Fruit fly (Drosophila melanogaster) whole organism, embryonic: ENCODE measurements around the gene CG11368.

ENCODE experiments used
- Blimp-1 ChIP-seq: fragments of 200-800 bp; sonication (Bioruptor generic); optimal IDR thresholded peaks from 3 replicates; lab custom pipeline; 2018; ENCODE audit warnings: missing biosample characterization, missing genetic modification characterization, mild to moderate bottlenecking, moderate library complexity, missing genetic modification reagents
- CG10979 ChIP-seq: fragments of 200-800 bp; sonication (Bioruptor generic); optimal IDR thresholded peaks from 2 replicates; lab custom pipeline; 2018; ENCODE audit warnings: missing biosample characterization, mild to moderate bottlenecking, missing genetic modification characterization, moderate library complexity
- CG11085 ChIP-seq: fragments of 200-800 bp; sonication (Bioruptor generic); IDR thresholded peaks from 2 replicates; pipeline ENCODE4 v1.3.6; 2022; ENCODE audit warnings: missing biosample characterization, missing genetic modification characterization
- CG11504 ChIP-seq: fragments of 200-800 bp; sonication (Bioruptor generic); optimal IDR thresholded peaks from 3 replicates; lab custom pipeline; 2019; ENCODE audit warnings: missing biosample characterization, mild to moderate bottlenecking, missing genetic modification characterization, moderate library complexity
- CG11695 ChIP-seq: fragments of 200-800 bp; sonication (Bioruptor generic); IDR thresholded peaks from 3 replicates; pipeline ENCODE4 v1.3.6; 2022; ENCODE audit warnings: missing biosample characterization, missing genetic modification characterization
- CG13424 ChIP-seq: fragments of 200-800 bp; sonication (Bioruptor generic); optimal IDR thresholded peaks from 2 replicates; lab custom pipeline; 2019; ENCODE audit warnings: missing biosample characterization, mild to moderate bottlenecking, missing genetic modification characterization, moderate library complexity
- CG14710 ChIP-seq: fragments of 200-800 bp; sonication (Bioruptor generic); optimal IDR thresholded peaks from 3 replicates; lab custom pipeline; 2019; ENCODE audit warnings: missing biosample characterization, mild to moderate bottlenecking, missing genetic modification characterization, moderate library complexity
- CG1603 ChIP-seq: fragments of 200-800 bp; sonication (Bioruptor generic); optimal IDR thresholded peaks from 2 replicates; lab custom pipeline; 2019; ENCODE audit warnings: missing biosample characterization, mild to moderate bottlenecking, missing genetic modification characterization, moderate library complexity
- CG16779 ChIP-seq: fragments of 200-800 bp; sonication (Bioruptor generic); IDR thresholded peaks from 2 replicates; pipeline ENCODE4 v1.3.6; 2022; ENCODE audit warnings: missing biosample characterization, missing genetic modification characterization
- CG17829 ChIP-seq: fragments of 200-800 bp; optimal IDR thresholded peaks from 2 replicates; lab custom pipeline; 2019; ENCODE audit warnings: missing biosample characterization, mild to moderate bottlenecking, missing genetic modification characterization, moderate library complexity
- CG18262 ChIP-seq: fragments of 200-800 bp; optimal IDR thresholded peaks from 3 replicates; lab custom pipeline; 2019; ENCODE audit warnings: missing biosample characterization, mild to moderate bottlenecking, missing genetic modification characterization, moderate library complexity
- CG18599 ChIP-seq: fragments of 200-800 bp; sonication (Bioruptor generic); optimal IDR thresholded peaks from 3 replicates; lab custom pipeline; 2017; ENCODE audit warnings: missing biosample characterization, missing genetic modification characterization, mild to moderate bottlenecking, moderate library complexity, missing genetic modification reagents
- CG2120 ChIP-seq: fragments of 200-800 bp; sonication (Bioruptor generic); optimal IDR thresholded peaks from 3 replicates; lab custom pipeline; 2016; ENCODE audit warnings: missing biosample characterization, missing genetic modification characterization
- CG2678 ChIP-seq: fragments of 200-800 bp; sonication (Bioruptor generic); optimal IDR thresholded peaks from 3 replicates; lab custom pipeline; 2019; ENCODE audit warnings: missing biosample characterization, mild to moderate bottlenecking, missing genetic modification characterization, moderate library complexity
- CG2712 ChIP-seq: fragments of 200-800 bp; optimal IDR thresholded peaks from 3 replicates; lab custom pipeline; 2019; ENCODE audit warnings: missing biosample characterization, mild to moderate bottlenecking, missing genetic modification characterization, moderate library complexity
- CG30403 ChIP-seq: fragments of 200-800 bp; sonication (Bioruptor generic); optimal IDR thresholded peaks from 3 replicates; lab custom pipeline; 2016; ENCODE audit warnings: missing biosample characterization, missing genetic modification characterization
- CG31224 ChIP-seq: fragments of 200-800 bp; sonication (Bioruptor generic); IDR thresholded peaks from 2 replicates; pipeline ENCODE4 v1.3.6; 2022; ENCODE audit warnings: missing biosample characterization, missing genetic modification characterization
- CG3847 ChIP-seq: fragments of 200-800 bp; sonication (Bioruptor generic); IDR thresholded peaks from 2 replicates; pipeline ENCODE4 v1.3.6; 2022; ENCODE audit warnings: missing biosample characterization, missing genetic modification characterization
- CG4282 ChIP-seq: fragments of 200-800 bp; sonication (Bioruptor generic); optimal IDR thresholded peaks from 2 replicates; lab custom pipeline; 2016; ENCODE audit warnings: missing biosample characterization, missing genetic modification characterization
- CG4820 ChIP-seq: fragments of 200-800 bp; sonication (Bioruptor generic); optimal IDR thresholded peaks from 3 replicates; lab custom pipeline; 2016; ENCODE audit warnings: missing biosample characterization, missing genetic modification characterization
- CG5180 ChIP-seq: fragments of 200-800 bp; sonication (Bioruptor generic); optimal IDR thresholded peaks from 3 replicates; lab custom pipeline; 2017; ENCODE audit warnings: missing biosample characterization, missing genetic modification characterization, mild to moderate bottlenecking, moderate library complexity, missing genetic modification reagents
- CG6689 ChIP-seq: fragments of 200-800 bp; sonication (Bioruptor generic); IDR thresholded peaks from 2 replicates; pipeline ENCODE4 v1.3.6; 2022; ENCODE audit warnings: missing biosample characterization, missing genetic modification characterization
- CG6854 ChIP-seq: fragments of 200-800 bp; sonication (Bioruptor generic); optimal IDR thresholded peaks from 3 replicates; lab custom pipeline; 2017; ENCODE audit warnings: missing biosample characterization, mild to moderate bottlenecking, missing genetic modification characterization
- CG7556 ChIP-seq: fragments of 200-800 bp; sonication (Bioruptor generic); optimal IDR thresholded peaks from 2 replicates; lab custom pipeline; 2017; ENCODE audit warnings: missing biosample characterization, mild to moderate bottlenecking, missing genetic modification characterization
- CG7839 ChIP-seq: fragments of 200-800 bp; sonication (Bioruptor generic); optimal IDR thresholded peaks from 3 replicates; lab custom pipeline; 2018; ENCODE audit warnings: missing biosample characterization, mild to moderate bottlenecking, missing genetic modification characterization, moderate library complexity
- CG9727 ChIP-seq: fragments of 200-800 bp; sonication (Bioruptor generic); optimal IDR thresholded peaks from 3 replicates; lab custom pipeline; 2017; ENCODE audit warnings: missing biosample characterization, mild to moderate bottlenecking, missing genetic modification characterization
- CTCF ChIP-seq: fragments of 200-800 bp; sonication (Bioruptor generic); optimal IDR thresholded peaks from 2 replicates; lab custom pipeline; 2017; ENCODE audit warnings: missing biosample characterization, mild to moderate bottlenecking, missing genetic modification characterization, moderate library complexity
- CoRest ChIP-seq: fragments of 200-800 bp; sonication (Bioruptor generic); optimal IDR thresholded peaks from 3 replicates; lab custom pipeline; 2018; ENCODE audit warnings: missing biosample characterization, mild to moderate bottlenecking, missing genetic modification characterization, moderate library complexity
- D ChIP-seq, 2 experiments: fragments of 200-800 bp in 1 of 2; fragments of >200 bp in 1 of 2; sonication (Bioruptor generic) in 1 of 2; optimal IDR thresholded peaks; 2 replicates in 1 of 2; 3 replicates in 1 of 2; lab custom pipeline; 2017; ENCODE audit warnings: mild to moderate bottlenecking in 1 of 2, missing biosample characterization in 1 of 2, missing genetic modification characterization in 1 of 2, missing genetic modification reagents in 1 of 2
- Dip2 ChIP-seq: fragments of 200-800 bp; sonication (Bioruptor generic); IDR thresholded peaks from 2 replicates; pipeline ENCODE4 v1.3.6; 2022; ENCODE audit warnings: missing biosample characterization, missing genetic modification characterization
- Ets65A ChIP-seq: fragments of 200-800 bp; sonication (Bioruptor generic); peaks from one replicate; lab custom pipeline; 2016; ENCODE audit warnings: missing biosample characterization, missing genetic modification characterization
- Fer1 ChIP-seq: fragments of 200-800 bp; sonication (Bioruptor generic); optimal IDR thresholded peaks from 2 replicates; lab custom pipeline; 2017; ENCODE audit warnings: missing biosample characterization, mild to moderate bottlenecking, missing genetic modification characterization
- Hey ChIP-seq: fragments of 200-800 bp; sonication (Bioruptor generic); optimal IDR thresholded peaks from 3 replicates; lab custom pipeline; 2018; ENCODE audit warnings: missing biosample characterization, mild to moderate bottlenecking, missing genetic modification characterization
- Sox102F ChIP-seq: fragments of 200-800 bp; sonication (Bioruptor generic); optimal IDR thresholded peaks from 2 replicates; lab custom pipeline; 2018; ENCODE audit warnings: missing biosample characterization, mild to moderate bottlenecking, missing genetic modification characterization, moderate library complexity
- bsh ChIP-seq, 2 experiments: fragments of 200-800 bp; sonication (Bioruptor generic); optimal IDR thresholded peaks; 2 replicates each; lab custom pipeline; 2017 to 2018; ENCODE audit warnings: mild to moderate bottlenecking in 2 of 2, missing biosample characterization in 2 of 2, missing genetic modification characterization in 2 of 2, moderate library complexity in 1 of 2
- chn ChIP-seq: fragments of 200-800 bp; sonication (Bioruptor generic); optimal IDR thresholded peaks from 2 replicates; lab custom pipeline; 2016; ENCODE audit warnings: missing biosample characterization, missing genetic modification characterization
- dmrt11E ChIP-seq: fragments of 200-800 bp; sonication (Bioruptor generic); optimal IDR thresholded peaks from 3 replicates; lab custom pipeline; 2018; ENCODE audit warnings: missing biosample characterization, mild to moderate bottlenecking, missing genetic modification characterization, moderate library complexity
- dmrt99B ChIP-seq: fragments of 200-800 bp; sonication (Bioruptor generic); optimal IDR thresholded peaks from 2 replicates; lab custom pipeline; 2018; ENCODE audit warnings: missing biosample characterization, mild to moderate bottlenecking, missing genetic modification characterization, moderate library complexity
- ewg ChIP-seq: fragments of 200-800 bp; sonication (Bioruptor generic); optimal IDR thresholded peaks from 3 replicates; lab custom pipeline; 2017; ENCODE audit warnings: mild to moderate bottlenecking, missing biosample characterization, missing genetic modification reagents, missing genetic modification characterization
- grau ChIP-seq: fragments of 200-800 bp; optimal IDR thresholded peaks from 3 replicates; lab custom pipeline; 2019; ENCODE audit warnings: missing biosample characterization, mild to moderate bottlenecking, missing genetic modification characterization, moderate library complexity
- lab ChIP-seq: fragments of 200-800 bp; sonication (Bioruptor generic); optimal IDR thresholded peaks from 3 replicates; lab custom pipeline; 2017; ENCODE audit warnings: missing biosample characterization, missing genetic modification characterization, mild to moderate bottlenecking, moderate library complexity, missing genetic modification reagents
- lola ChIP-seq, 3 experiments: fragments of >200 bp in 2 of 3; fragments of 200-800 bp in 1 of 3; sonication (Bioruptor generic) in 1 of 3; optimal IDR thresholded peaks; 2 replicates each; lab custom pipeline; 2017 to 2019; ENCODE audit warnings: missing biosample characterization in 3 of 3, missing genetic modification characterization in 3 of 3, mild to moderate bottlenecking in 1 of 3, moderate library complexity in 1 of 3
- prd ChIP-seq, 3 experiments: fragments of >200 bp in 2 of 3; fragments of 200-800 bp in 1 of 3; sonication (Bioruptor generic) in 1 of 3; optimal IDR thresholded peaks in 2 of 3; IDR thresholded peaks in 1 of 3; 2 replicates in 2 of 3; 3 replicates in 1 of 3; pipeline versions ENCODE4 v1.3.6 to Lab custom; 2017 to 2022; ENCODE audit warnings: missing biosample characterization in 1 of 3, missing genetic modification characterization in 1 of 3
- row ChIP-seq: fragments of 200-800 bp; sonication (Bioruptor generic); IDR thresholded peaks from 3 replicates; pipeline ENCODE4 v1.3.6; 2022; ENCODE audit warnings: missing biosample characterization, missing genetic modification characterization
- zen ChIP-seq: fragments of 200-800 bp; sonication (Bioruptor generic); optimal IDR thresholded peaks from 3 replicates; lab custom pipeline; 2018; ENCODE audit warnings: missing biosample characterization, mild to moderate bottlenecking, missing genetic modification characterization, moderate library complexity
- zfh1 ChIP-seq: fragments of 200-800 bp; sonication (Bioruptor generic); IDR thresholded peaks from 3 replicates; pipeline ENCODE4 v1.3.6; 2022; ENCODE audit warnings: missing biosample characterization, missing genetic modification characterization

Gene CG11368

DNA sequence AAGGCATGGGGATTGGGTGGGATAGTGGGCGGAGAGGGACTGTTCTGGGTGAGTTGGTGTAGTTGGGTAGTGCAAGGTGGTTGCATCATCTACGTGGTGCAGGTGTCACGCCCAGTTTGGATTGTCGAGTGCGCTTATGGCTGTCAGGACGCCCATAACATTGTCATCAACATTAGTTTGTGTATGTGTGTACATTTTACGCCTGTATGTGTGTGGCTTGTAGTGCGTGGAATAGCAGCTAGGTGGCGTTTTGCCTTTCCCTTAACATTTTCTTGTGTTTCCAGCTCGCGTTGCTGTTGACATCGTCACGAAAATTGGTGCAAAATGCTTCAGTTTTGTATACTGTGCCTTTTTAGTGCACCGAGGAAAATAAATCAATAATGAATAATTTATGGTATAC lies 14.3 kb downstream of the CG11368 start:
- TF ChIP-seq CTCF, result peak; percentile 77
- TF ChIP-seq CG31224 (GFP tag; lab: Robert Waterston, UW), result no peak
- TF ChIP-seq ewg (GFP tag; lab: Kevin White, UChicago), result no peak
- peak; percentile 67 for TF ChIP-seq Ets65A (GFP tag; lab: Kevin White, UChicago)
- TF ChIP-seq, all 482 proteins: peak for 2

DNA sequence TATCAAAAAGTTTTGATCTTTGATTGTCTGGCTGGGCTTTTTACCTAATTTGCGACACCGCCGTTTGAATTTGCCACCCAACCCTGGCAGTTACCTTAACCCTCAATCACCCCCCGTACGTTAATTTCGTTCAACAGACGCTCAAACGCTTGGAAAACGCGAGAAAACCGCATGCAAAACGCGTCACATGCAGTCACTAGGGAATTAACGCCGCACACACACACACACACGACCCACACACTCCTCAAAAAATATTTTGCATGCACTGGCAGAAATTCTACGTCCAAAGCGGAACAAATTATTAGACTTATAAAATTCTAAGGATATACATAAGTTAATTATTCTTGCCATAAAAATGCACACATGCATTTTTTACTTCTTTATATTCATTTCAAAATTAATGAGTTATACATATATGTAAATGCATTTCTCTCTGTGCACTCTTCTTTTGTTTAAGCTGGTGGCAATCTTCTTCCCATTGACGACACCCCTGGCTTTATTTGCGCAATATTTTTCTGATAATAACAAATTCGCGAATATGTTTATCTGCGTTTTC lies 23.3 kb downstream of the CG11368 start:
- TF ChIP-seq bsh (GFP tag; optimal IDR thresholded peaks at IDR 0.05; lab: Kevin White, UChicago) (peak in 1 of 2 experiments; percentile 42), chn (no peak), CG1603 (tag; lab: Kevin White, UChicago) (peak; percentile 5), CG11695 (GFP tag; lab: Robert Waterston, UW) (0 out of 3 replicates have a peak, but pooled peaks have one; percentile 7), CG2678 (tag; lab: Kevin White, UChicago) (peak; percentile 32), CG18262 (tag; lab: Kevin White, UChicago) (peak; percentile 35), CG14710 (tag; lab: Kevin White, UChicago) (peak; percentile 10), CoRest (peak; percentile 3), CG2120 (peak; percentile 7), CG13424 (tag; lab: Kevin White, UChicago) (peak; percentile 18), row (GFP tag; lab: Robert Waterston, UW) (peak; percentile 45; the same call in 2 of the 3 replicates), CG30403 (peak; percentile 16), CG10979 (tag; lab: Kevin White, UChicago) (peak; percentile 38), Blimp-1 (GFP tag; lab: Kevin White, UChicago) (peak; percentile 17), CG7839 (peak; percentile 31), CG6854 (GFP tag; lab: Kevin White, UChicago) (no peak), CG9727 (GFP tag; lab: Kevin White, UChicago) (peak; percentile 4), CG6689 (GFP tag; lab: Robert Waterston, UW) (0 out of 2 replicates have a peak, but pooled peaks have one; percentile 26), CG17829 (tag; lab: Kevin White, UChicago) (peak; percentile 7), prd (optimal IDR thresholded peaks at IDR 0.05; lab: Kevin White, UChicago) (no peak), prd (GFP tag; IDR thresholded peaks at IDR 0.05; lab: Robert Waterston, UW) (peak; percentile 55; the same call in 2 of the 3 replicates), zen (tag; lab: Kevin White, UChicago) (peak; percentile 8), Hey (peak; percentile 21), Dip2 (GFP tag; lab: Robert Waterston, UW) (no peak), dmrt11E (tag; lab: Kevin White, UChicago) (peak; percentile 12), CG11085 (GFP tag; lab: Robert Waterston, UW) (no peak), CG5180 (no peak), grau (tag; lab: Kevin White, UChicago) (peak; percentile 15), lab (GFP tag; lab: Kevin White, UChicago) (peak; percentile 2), zfh1 (GFP tag; lab: Robert Waterston, UW) (peak; percentile 26; the same call in 1 of the 3 replicates), CG3847 (GFP tag; lab: Robert Waterston, UW) (no peak), Sox102F (GFP tag; lab: Kevin White, UChicago) (peak; percentile 34), D (optimal IDR thresholded peaks at IDR 0.05; lab: Kevin White, UChicago) (no peak), D (GFP tag; optimal IDR thresholded peaks at IDR 0.05; lab: Kevin White, UChicago) (peak; percentile 6), CG4282 (GFP tag; lab: Kevin White, UChicago) (no peak), CG11504 (tag; lab: Kevin White, UChicago) (peak; percentile 42), Fer1 (peak; percentile 14), CG18599 (peak; percentile 39), dmrt99B (tag; lab: Kevin White, UChicago) (peak; percentile 27), CG7556 (GFP tag; lab: Kevin White, UChicago) (peak; percentile 18), CG4820 (GFP tag; lab: Kevin White, UChicago) (peak; percentile 24), lola (GFP tag; optimal IDR thresholded peaks at IDR 0.05; lab: Kevin White, UChicago) (peak in 1 of 3 experiments; percentile 18), CG16779 (no peak), CG2712 (tag; lab: Kevin White, UChicago) (peak; percentile 27)
